Worm (Caenorhabditis elegans): ENCODE measurements around the gene clec-49.

clec-49 gene

ce11 chrV:19771660-19772059 lies 20.6 kb upstream of the clec-49 start, which contains the start of gene M162.15:
M162.15 (minus strand) TSS chrV:19771760.
- TF ChIP-seq hmg-4 (GFP tag; optimal IDR thresholded peaks at IDR 0.05) (no peak), ceh-13 (GFP tag; optimal IDR thresholded peaks at IDR 0.05) (no peak), hmbx-1 (tag; optimal IDR thresholded peaks at IDR 0.05) (no peak), ama-1 (optimal IDR thresholded peaks at IDR 0.05) (no peak), ceh-36 (tag; optimal IDR thresholded peaks at IDR 0.05) (no peak), flt-1 (GFP tag; IDR thresholded peaks at IDR 0.05) (no peak), scrt-1 (GFP tag; IDR thresholded peaks at IDR 0.05) (no peak)

- TF ChIP-seq scrt-1 (GFP tag; IDR thresholded peaks at IDR 0.05), result no peak
Observed at ce11 chrV:19767719-19768118, 16.7 kb upstream of the clec-49 start.

ce11 chrV:19760751-19761150 lies 9.7 kb upstream of the clec-49 start, which contains the start of gene M162.5:
M162.5 (plus strand) TSS chrV:19761051.
- TF ChIP-seq flt-1 (GFP tag; IDR thresholded peaks at IDR 0.05), result no peak
- TF ChIP-seq ceh-13 (GFP tag; optimal IDR thresholded peaks at IDR 0.05), result no peak
- TF ChIP-seq sea-1 (GFP tag; conservative IDR thresholded peaks at IDR 0.05), result no peak
- no peak for TF ChIP-seq ets-7 (tag; optimal IDR thresholded peaks at IDR 0.05)
- no peak for TF ChIP-seq B0310.2 (tag; optimal IDR thresholded peaks at IDR 0.05)
- TF ChIP-seq F13C5.2 (tag; optimal IDR thresholded peaks at IDR 0.05), result no peak
- no peak for TF ChIP-seq tbx-11 (GFP tag; IDR thresholded peaks at IDR 0.05)
- TF ChIP-seq tra-4 (tag; optimal IDR thresholded peaks at IDR 0.05), result no peak
- no peak for TF ChIP-seq pes-1 (GFP tag; IDR thresholded peaks at IDR 0.05)
- no peak for TF ChIP-seq ama-1 (optimal IDR thresholded peaks at IDR 0.05)
- no peak for TF ChIP-seq tbx-37 (GFP tag; conservative IDR thresholded peaks at IDR 0.05)

- no peak for TF ChIP-seq F13C5.2 (tag; optimal IDR thresholded peaks at IDR 0.05)
- TF ChIP-seq ets-7 (tag; optimal IDR thresholded peaks at IDR 0.05), result no peak
- no peak for TF ChIP-seq hmbx-1 (tag; optimal IDR thresholded peaks at IDR 0.05)
- no peak for TF ChIP-seq sea-1 (GFP tag; conservative IDR thresholded peaks at IDR 0.05)
- no peak for TF ChIP-seq B0310.2 (tag; optimal IDR thresholded peaks at IDR 0.05)
- TF ChIP-seq tbx-11 (GFP tag; IDR thresholded peaks at IDR 0.05), result no peak
- no peak for TF ChIP-seq flt-1 (GFP tag; IDR thresholded peaks at IDR 0.05)
- TF ChIP-seq ama-1 (optimal IDR thresholded peaks at IDR 0.05), result no peak
- TF ChIP-seq tbx-37 (GFP tag; conservative IDR thresholded peaks at IDR 0.05), result no peak
- no peak for TF ChIP-seq hmg-4 (GFP tag; optimal IDR thresholded peaks at IDR 0.05)
- no peak for TF ChIP-seq ceh-36 (tag; optimal IDR thresholded peaks at IDR 0.05)
- no peak for TF ChIP-seq scrt-1 (GFP tag; IDR thresholded peaks at IDR 0.05)
- TF ChIP-seq pes-1 (GFP tag; IDR thresholded peaks at IDR 0.05), result no peak
- TF ChIP-seq hnd-1 (tag; optimal IDR thresholded peaks at IDR 0.05), result no peak
- TF ChIP-seq aly-1 (tag; optimal IDR thresholded peaks at IDR 0.05), result no peak
- TF ChIP-seq ceh-13 (GFP tag; optimal IDR thresholded peaks at IDR 0.05), result no peak
- no peak for TF ChIP-seq tra-4 (tag; optimal IDR thresholded peaks at IDR 0.05)
Observed at ce11 chrV:19759282-19759681, 8.3 kb upstream of the clec-49 start.

- no peak for TF ChIP-seq scrt-1 (GFP tag; IDR thresholded peaks at IDR 0.05)
Observed at ce11 chrV:19756253-19756652, 5.2 kb upstream of the clec-49 start, which contains the start of gene W04E12.9. W04E12.9 (plus strand) TSS chrV:19756553.

ce11 chrV:19755260-19755659 lies 4.2 kb upstream of the clec-49 start, which contains the start of gene clec-50:
clec-50 (minus strand) TSS chrV:19755368.
- no peak for TF ChIP-seq sea-1 (GFP tag; conservative IDR thresholded peaks at IDR 0.05)
- no peak for TF ChIP-seq tbx-37 (GFP tag; conservative IDR thresholded peaks at IDR 0.05)
- TF ChIP-seq ets-7 (tag; optimal IDR thresholded peaks at IDR 0.05), result no peak
- no peak for TF ChIP-seq aly-1 (tag; optimal IDR thresholded peaks at IDR 0.05)
- no peak for TF ChIP-seq tbx-11 (GFP tag; IDR thresholded peaks at IDR 0.05)
- TF ChIP-seq scrt-1 (GFP tag; IDR thresholded peaks at IDR 0.05), result no peak
- TF ChIP-seq ceh-13 (GFP tag; optimal IDR thresholded peaks at IDR 0.05), result no peak
- no peak for TF ChIP-seq hmbx-1 (tag; optimal IDR thresholded peaks at IDR 0.05)
- no peak for TF ChIP-seq F13C5.2 (tag; optimal IDR thresholded peaks at IDR 0.05)
- TF ChIP-seq hmg-4 (GFP tag; optimal IDR thresholded peaks at IDR 0.05), result no peak

ce11 chrV:19754331-19754730 lies 3.3 kb upstream of the clec-49 start:
- TF ChIP-seq F13C5.2 (tag; optimal IDR thresholded peaks at IDR 0.05) (no peak), tbx-11 (GFP tag; IDR thresholded peaks at IDR 0.05) (no peak), hmbx-1 (tag; optimal IDR thresholded peaks at IDR 0.05) (no peak), tra-4 (tag; optimal IDR thresholded peaks at IDR 0.05) (no peak), hmg-4 (GFP tag; optimal IDR thresholded peaks at IDR 0.05) (no peak), scrt-1 (GFP tag; IDR thresholded peaks at IDR 0.05) (no peak), hnd-1 (tag; optimal IDR thresholded peaks at IDR 0.05) (no peak), ama-1 (optimal IDR thresholded peaks at IDR 0.05) (no peak), B0310.2 (tag; optimal IDR thresholded peaks at IDR 0.05) (no peak), sea-1 (GFP tag; conservative IDR thresholded peaks at IDR 0.05) (no peak), ets-7 (tag; optimal IDR thresholded peaks at IDR 0.05) (no peak), aly-1 (tag; optimal IDR thresholded peaks at IDR 0.05) (no peak), ceh-13 (GFP tag; optimal IDR thresholded peaks at IDR 0.05) (no peak), ceh-36 (tag; optimal IDR thresholded peaks at IDR 0.05) (no peak)

- no peak for TF ChIP-seq ets-7 (tag; optimal IDR thresholded peaks at IDR 0.05)
- no peak for TF ChIP-seq sea-1 (GFP tag; conservative IDR thresholded peaks at IDR 0.05)
- TF ChIP-seq ceh-13 (GFP tag; optimal IDR thresholded peaks at IDR 0.05), result no peak
- no peak for TF ChIP-seq hmbx-1 (tag; optimal IDR thresholded peaks at IDR 0.05)
- TF ChIP-seq ama-1 (optimal IDR thresholded peaks at IDR 0.05), result no peak
- no peak for TF ChIP-seq tra-4 (tag; optimal IDR thresholded peaks at IDR 0.05)
- no peak for TF ChIP-seq scrt-1 (GFP tag; IDR thresholded peaks at IDR 0.05)
- TF ChIP-seq aly-1 (tag; optimal IDR thresholded peaks at IDR 0.05), result no peak
- TF ChIP-seq tbx-37 (GFP tag; conservative IDR thresholded peaks at IDR 0.05), result no peak
- TF ChIP-seq ceh-36 (tag; optimal IDR thresholded peaks at IDR 0.05), result no peak
- no peak for TF ChIP-seq pes-1 (GFP tag; IDR thresholded peaks at IDR 0.05)
- TF ChIP-seq tbx-11 (GFP tag; IDR thresholded peaks at IDR 0.05), result no peak
- no peak for TF ChIP-seq F13C5.2 (tag; optimal IDR thresholded peaks at IDR 0.05)
Observed at ce11 chrV:19752879-19753278, 1.9 kb upstream of the clec-49 start.

All from whole organism, early embryonic.